Worm (Caenorhabditis elegans) whole organism, L3 larva: Measurements from ENCODE around the gene F49E12.10.

Experiments used
- nhr-67 ChIP-seq: fragments of 150-350 bp; optimal IDR thresholded peaks from 2 replicates; lab custom pipeline; 2014; ENCODE audit warnings: missing biosample characterization, missing genetic modification characterization
- nhr-76 ChIP-seq: fragments of 150-350 bp; sonication (generic microtip); optimal IDR thresholded peaks from 5 replicates; lab custom pipeline; 2014; ENCODE audit warnings: missing biosample characterization, missing genetic modification characterization
- skn-1 ChIP-seq: fragments of 150-350 bp; optimal IDR thresholded peaks from 2 replicates; lab custom pipeline; 2014; ENCODE audit warnings: missing biosample characterization, missing genetic modification characterization
- snpc-4 ChIP-seq: fragments of 150-350 bp; optimal IDR thresholded peaks from 2 replicates; lab custom pipeline; 2014; ENCODE audit warnings: missing biosample characterization, missing genetic modification characterization
- tbx-2 ChIP-seq: sonication (generic microtip); optimal IDR thresholded peaks from 2 replicates; lab custom pipeline; 2016; ENCODE audit warnings: mild to moderate bottlenecking, missing genetic modification characterization, missing compliant biosample characterization
- unc-62 ChIP-seq: fragments of 150-350 bp; sonication (generic microtip); optimal IDR thresholded peaks from 4 replicates; lab custom pipeline; 2014; ENCODE audit warnings: missing biosample characterization, missing genetic modification reagents, missing genetic modification characterization
- ztf-11 ChIP-seq: fragments of 150-350 bp; optimal IDR thresholded peaks from 2 replicates; lab custom pipeline; 2014; ENCODE audit warnings: missing biosample characterization, missing genetic modification characterization

- TF ChIP-seq snpc-4 (tag; lab: Kevin White, UChicago): no peak
- TF ChIP-seq unc-62: no peak
- no peak for TF ChIP-seq nhr-76 (tag; lab: Kevin White, UChicago)
- TF ChIP-seq nhr-67 (tag; lab: Kevin White, UChicago): no peak
- peak; percentile 18 for TF ChIP-seq tbx-2 (tag; lab: Kevin White, UChicago)
- no peak for TF ChIP-seq ztf-11 (tag; lab: Kevin White, UChicago)
- no peak for TF ChIP-seq skn-1 (tag; lab: Kevin White, UChicago)
Observed at ce11 chrII:8441519-8441918, 50.7 kb downstream of the F49E12.10 start.
